Fruit fly (Drosophila melanogaster): ENCODE measurements around the gene lbe.

The lbe gene

dm6 chr3R:21440102-21440501, 6.2 kb downstream of the lbe start:
- TF ChIP-seq Pif1B (GFP tag; optimal IDR thresholded peaks at IDR 0.05), result no peak
- no peak for TF ChIP-seq CG12605 (GFP tag; IDR thresholded peaks at IDR 0.05)
- no peak for TF ChIP-seq CG34367 (tag; optimal IDR thresholded peaks at IDR 0.05)
- TF ChIP-seq Ets98B (GFP tag; IDR thresholded peaks at IDR 0.05), result no peak

- TF ChIP-seq CG10348 (GFP tag; IDR thresholded peaks at IDR 0.05), result no peak
- TF ChIP-seq CG13204 (GFP tag; optimal IDR thresholded peaks at IDR 0.05), result no peak
- no peak for TF ChIP-seq EcR (GFP tag; optimal IDR thresholded peaks at IDR 0.05)
- TF ChIP-seq rn (GFP tag; IDR thresholded peaks at IDR 0.05), result no peak
- TF ChIP-seq CG32121 (GFP tag; IDR thresholded peaks at IDR 0.05), result no peak
- no peak for TF ChIP-seq CG4496 (GFP tag; IDR thresholded peaks at IDR 0.05)
- TF ChIP-seq CG34367 (tag; optimal IDR thresholded peaks at IDR 0.05), result no peak
- no peak for TF ChIP-seq fd96Ca (GFP tag; IDR thresholded peaks at IDR 0.05)
- no peak for TF ChIP-seq gl (tag; optimal IDR thresholded peaks at IDR 0.05)
- TF ChIP-seq CG17806 (tag; optimal IDR thresholded peaks at IDR 0.05), result no peak
- no peak for TF ChIP-seq Pif1B (GFP tag; optimal IDR thresholded peaks at IDR 0.05)
- no peak for TF ChIP-seq CG8159 (tag; optimal IDR thresholded peaks at IDR 0.05)
- TF ChIP-seq CG9948 (tag; optimal IDR thresholded peaks at IDR 0.05), result no peak
- TF ChIP-seq Pif1A (GFP tag; optimal IDR thresholded peaks at IDR 0.05), result no peak
- no peak for TF ChIP-seq CG12605 (GFP tag; IDR thresholded peaks at IDR 0.05)
Observed at dm6 chr3R:21437515-21438090, 8.7 kb downstream of the lbe start.

dm6 chr3R:21433879-21434559, 12.3 kb downstream of the lbe start, which contains the start of gene lbl:
lbl (minus strand) TSS chr3R:21434133.
- 0 out of 2 replicates have a peak, but pooled peaks have one; percentile 11 for TF ChIP-seq CG32121 (GFP tag; IDR thresholded peaks at IDR 0.05)
- no peak for TF ChIP-seq Snoo (tag; optimal IDR thresholded peaks at IDR 0.05)
- TF ChIP-seq CG13204 (GFP tag; optimal IDR thresholded peaks at IDR 0.05), result no peak
- TF ChIP-seq CG15710 (tag; optimal IDR thresholded peaks at IDR 0.05), result no peak
- TF ChIP-seq fd96Ca (GFP tag; IDR thresholded peaks at IDR 0.05), result 0 out of 3 replicates have a peak, but pooled peaks have one; percentile 32
- TF ChIP-seq Pif1B (GFP tag; optimal IDR thresholded peaks at IDR 0.05), result no peak
- no peak for TF ChIP-seq CG10348 (GFP tag; IDR thresholded peaks at IDR 0.05)
- TF ChIP-seq CG9948 (tag; optimal IDR thresholded peaks at IDR 0.05), result no peak
- no peak for TF ChIP-seq gl (tag; optimal IDR thresholded peaks at IDR 0.05)
- 0 out of 3 replicates have a peak, but pooled peaks have one; percentile 8 for TF ChIP-seq CG4496 (GFP tag; IDR thresholded peaks at IDR 0.05)
- TF ChIP-seq CG8159 (tag; optimal IDR thresholded peaks at IDR 0.05), result no peak
- no peak for TF ChIP-seq EcR (GFP tag; optimal IDR thresholded peaks at IDR 0.05)

dm6 chr3R:21426795-21427194, 19.5 kb downstream of the lbe start:
- no peak for TF ChIP-seq CG8301 (tag; optimal IDR thresholded peaks at IDR 0.05)
- no peak for TF ChIP-seq CG9948 (tag; optimal IDR thresholded peaks at IDR 0.05)
- no peak for TF ChIP-seq Snoo (tag; optimal IDR thresholded peaks at IDR 0.05)
- TF ChIP-seq CG32121 (GFP tag; IDR thresholded peaks at IDR 0.05), result no peak
- TF ChIP-seq Pif1A (GFP tag; optimal IDR thresholded peaks at IDR 0.05), result no peak
- no peak for TF ChIP-seq CG17806 (tag; optimal IDR thresholded peaks at IDR 0.05)
- TF ChIP-seq fd96Ca (GFP tag; IDR thresholded peaks at IDR 0.05), result no peak
- no peak for TF ChIP-seq Ets98B (GFP tag; IDR thresholded peaks at IDR 0.05)
- TF ChIP-seq CG14655 (GFP tag; optimal IDR thresholded peaks at IDR 0.05), result no peak
- no peak for TF ChIP-seq Pif1B (GFP tag; optimal IDR thresholded peaks at IDR 0.05)
- no peak for TF ChIP-seq CG4496 (GFP tag; IDR thresholded peaks at IDR 0.05)
- TF ChIP-seq CG12605 (GFP tag; IDR thresholded peaks at IDR 0.05), result no peak
- no peak for TF ChIP-seq CG34367 (tag; optimal IDR thresholded peaks at IDR 0.05)

- TF ChIP-seq CG12605 (GFP tag; IDR thresholded peaks at IDR 0.05) (no peak), CG17806 (tag; optimal IDR thresholded peaks at IDR 0.05) (peak; percentile 35), Snoo (tag; optimal IDR thresholded peaks at IDR 0.05) (no peak), CG4496 (GFP tag; IDR thresholded peaks at IDR 0.05) (no peak), CG32121 (GFP tag; IDR thresholded peaks at IDR 0.05) (no peak), CG8301 (tag; optimal IDR thresholded peaks at IDR 0.05) (peak; percentile 39), CG14655 (GFP tag; optimal IDR thresholded peaks at IDR 0.05) (peak; percentile 59), EcR (GFP tag; optimal IDR thresholded peaks at IDR 0.05) (no peak), CG10348 (GFP tag; IDR thresholded peaks at IDR 0.05) (no peak), CG8159 (tag; optimal IDR thresholded peaks at IDR 0.05) (peak; percentile 55), Pif1A (GFP tag; optimal IDR thresholded peaks at IDR 0.05) (no peak), fd96Ca (GFP tag; IDR thresholded peaks at IDR 0.05) (no peak), CG9948 (tag; optimal IDR thresholded peaks at IDR 0.05) (peak; percentile 40), CG34367 (tag; optimal IDR thresholded peaks at IDR 0.05) (no peak), CG15710 (tag; optimal IDR thresholded peaks at IDR 0.05) (no peak)
Observed at dm6 chr3R:21419932-21420331, 26.4 kb downstream of the lbe start.

- TF ChIP-seq CG14655 (GFP tag; optimal IDR thresholded peaks at IDR 0.05), result no peak
- TF ChIP-seq CG10348 (GFP tag; IDR thresholded peaks at IDR 0.05), result no peak
Observed at dm6 chr3R:21419258-21419657, 27.1 kb downstream of the lbe start.

- no peak for TF ChIP-seq CG9948 (tag; optimal IDR thresholded peaks at IDR 0.05)
- TF ChIP-seq CG14655 (GFP tag; optimal IDR thresholded peaks at IDR 0.05), result no peak
- no peak for TF ChIP-seq Snoo (tag; optimal IDR thresholded peaks at IDR 0.05)
- TF ChIP-seq CG15710 (tag; optimal IDR thresholded peaks at IDR 0.05), result no peak
- TF ChIP-seq CG12605 (GFP tag; IDR thresholded peaks at IDR 0.05), result no peak
- no peak for TF ChIP-seq CG13204 (GFP tag; optimal IDR thresholded peaks at IDR 0.05)
- no peak for TF ChIP-seq CG32121 (GFP tag; IDR thresholded peaks at IDR 0.05)
- TF ChIP-seq CG10348 (GFP tag; IDR thresholded peaks at IDR 0.05), result no peak
- no peak for TF ChIP-seq Pif1A (GFP tag; optimal IDR thresholded peaks at IDR 0.05)
- TF ChIP-seq fd96Ca (GFP tag; IDR thresholded peaks at IDR 0.05), result no peak
- no peak for TF ChIP-seq Ets98B (GFP tag; IDR thresholded peaks at IDR 0.05)
- TF ChIP-seq gl (tag; optimal IDR thresholded peaks at IDR 0.05), result no peak
- TF ChIP-seq CG17806 (tag; optimal IDR thresholded peaks at IDR 0.05), result no peak
- TF ChIP-seq rn (GFP tag; IDR thresholded peaks at IDR 0.05), result no peak
Observed at dm6 chr3R:21416888-21417287, 29.4 kb downstream of the lbe start.

Measured in whole organism, pupa.